Worm (Caenorhabditis elegans): ENCODE data around the gene C01G5.25.

- TF ChIP-seq snpc-4 (tag; optimal IDR thresholded peaks at IDR 0.05) (no peak), ceh-82 (tag; optimal IDR thresholded peaks at IDR 0.05) (no peak), nhr-6 (tag; optimal IDR thresholded peaks at IDR 0.05) (no peak)
Observed at ce11 chrIV:6529832-6530231, 11.7 kb upstream of the C01G5.25 start.

Data from whole organism, L4 larva.